Worm (Caenorhabditis elegans) whole organism, young adult: ENCODE results near the gene F11C7.6.

Source experiments
- F49E8.2 ChIP-seq: sonication (generic microtip); optimal IDR thresholded peaks from 3 replicates; lab custom pipeline; 2017; ENCODE audit warnings: missing genetic modification characterization, mild to moderate bottlenecking, missing compliant biosample characterization, antibody characterized with exemption, moderate library complexity; ENCODE audit not compliant: insufficient read depth
- Y95B8A.8 ChIP-seq: fragments of 200-800 bp; sonication (Bioruptor generic); IDR thresholded peaks from 2 replicates; pipeline ENCODE4 v1.3.6; 2022; ENCODE audit warnings: missing genetic modification reagents, missing genetic modification characterization, missing compliant biosample characterization
- athp-1 ChIP-seq: sonication (generic microtip); optimal IDR thresholded peaks from 2 replicates; lab custom pipeline; 2017; ENCODE audit warnings: mild to moderate bottlenecking, missing genetic modification characterization, missing compliant biosample characterization
- attf-3 ChIP-seq: fragments of 200-800 bp; sonication (Bioruptor generic); conservative IDR thresholded peaks from 2 replicates; pipeline ENCODE4 v1.3.6; 2022; ENCODE audit warnings: missing genetic modification reagents, missing genetic modification characterization, missing compliant biosample characterization
- fkh-3 ChIP-seq: sonication (generic microtip); optimal IDR thresholded peaks from 2 replicates; lab custom pipeline; 2016; ENCODE audit warnings: mild to moderate bottlenecking, missing genetic modification characterization, missing compliant biosample characterization
- hlh-12 ChIP-seq: sonication (generic microtip); optimal IDR thresholded peaks from 2 replicates; lab custom pipeline; 2016; ENCODE audit warnings: missing genetic modification characterization, missing compliant biosample characterization
- lir-1 ChIP-seq: fragments of 200-800 bp; sonication (Bioruptor generic); conservative IDR thresholded peaks from 2 replicates; pipeline ENCODE4 v1.3.6; 2022; ENCODE audit warnings: missing genetic modification reagents, missing genetic modification characterization, missing compliant biosample characterization
- nfya-1 ChIP-seq: sonication (generic microtip); optimal IDR thresholded peaks from 2 replicates; lab custom pipeline; 2017; ENCODE audit warnings: antibody characterized with exemption, missing compliant biosample characterization, missing genetic modification characterization, borderline replicate concordance; ENCODE audit not compliant: insufficient read depth
- rpc-1 ChIP-seq, 2 experiments: fragments of 150-350 bp in 1 of 2; sonication (generic microtip) in 1 of 2; optimal IDR thresholded peaks; 2 replicates each; lab custom pipeline; 2014 to 2018; ENCODE audit warnings: missing biosample characterization in 1 of 2, missing genetic modification characterization in 1 of 2, missing genetic modification reagents in 1 of 2, missing genotype in 1 of 2
- tbx-9 ChIP-seq: sonication (generic microtip); optimal IDR thresholded peaks from 2 replicates; lab custom pipeline; 2016; ENCODE audit warnings: borderline replicate concordance, missing genetic modification characterization, inconsistent platforms, missing compliant biosample characterization

ce11 chrX:17355462-17355861 is 45.9 kb upstream of the F11C7.6 start:
- no peak for TF ChIP-seq fkh-3 (tag; lab: Kevin White, UChicago)
- no peak for TF ChIP-seq attf-3
- TF ChIP-seq Y95B8A.8 = no peak
- no peak for TF ChIP-seq nfya-1
- no peak for TF ChIP-seq tbx-9 (tag; lab: Kevin White, UChicago)
- TF ChIP-seq F49E8.2 (tag; lab: Kevin White, UChicago) = no peak
- no peak for TF ChIP-seq rpc-1 (optimal IDR thresholded peaks at IDR 0.05; lab: Kevin White, UChicago)
- no peak for TF ChIP-seq rpc-1 (tag; optimal IDR thresholded peaks at IDR 0.05; lab: Kevin White, UChicago)
- TF ChIP-seq athp-1 (tag; lab: Kevin White, UChicago) = no peak
- TF ChIP-seq hlh-12 (tag; lab: Kevin White, UChicago) = no peak
- no peak for TF ChIP-seq lir-1
